Worm (Caenorhabditis elegans): ENCODE data around the gene F21C10.4.

Gene F21C10.4

ce11 chrV:9126316-9126715 lies at the start of gene F21C10.4:
Gene F21C10.4 (plus strand): TSS chrV:9126616.
- no peak for TF ChIP-seq sma-9 (GFP tag; optimal IDR thresholded peaks at IDR 0.05)
- TF ChIP-seq sma-9 (tag; optimal IDR thresholded peaks at IDR 0.05), result no peak
- TF ChIP-seq C34F6.9 (tag; optimal IDR thresholded peaks at IDR 0.05), result no peak
- TF ChIP-seq nhr-6 (tag; optimal IDR thresholded peaks at IDR 0.05), result no peak
- no peak for TF ChIP-seq unc-39 (tag; optimal IDR thresholded peaks at IDR 0.05)
- no peak for TF ChIP-seq nhr-77 (tag; optimal IDR thresholded peaks at IDR 0.05)
- TF ChIP-seq sem-4 (tag; optimal IDR thresholded peaks at IDR 0.05), result no peak
- no peak for TF ChIP-seq nhr-21 (tag; optimal IDR thresholded peaks at IDR 0.05)
- TF ChIP-seq nhr-11 (tag; optimal IDR thresholded peaks at IDR 0.05), result no peak
- no peak for TF ChIP-seq ceh-82 (tag; optimal IDR thresholded peaks at IDR 0.05)

- no peak for TF ChIP-seq ZK546.5 (tag; optimal IDR thresholded peaks at IDR 0.05)
- peak; percentile 6 for TF ChIP-seq nhr-25 (tag; optimal IDR thresholded peaks at IDR 0.05)
Measured at ce11 chrV:9078067-9078581, 48.3 kb upstream of the F21C10.4 start.

- TF ChIP-seq nhr-25 (tag; optimal IDR thresholded peaks at IDR 0.05) (peak; percentile 12), ceh-82 (tag; optimal IDR thresholded peaks at IDR 0.05) (no peak), mbf-1 (tag; optimal IDR thresholded peaks at IDR 0.05) (no peak), nhr-129 (tag; optimal IDR thresholded peaks at IDR 0.05) (peak; percentile 64), nhr-21 (tag; optimal IDR thresholded peaks at IDR 0.05) (peak; percentile 5), nhr-23 (tag; optimal IDR thresholded peaks at IDR 0.05) (no peak), skn-1 (tag; optimal IDR thresholded peaks at IDR 0.05) (peak; percentile 42), mdl-1 (tag; optimal IDR thresholded peaks at IDR 0.05) (peak in 1 of 2 experiments; percentile 10), unc-39 (tag; optimal IDR thresholded peaks at IDR 0.05) (no peak), gmeb-1 (tag; optimal IDR thresholded peaks at IDR 0.05) (peak; percentile 18), zag-1 (tag; optimal IDR thresholded peaks at IDR 0.05) (no peak), F13H6.1 (tag; optimal IDR thresholded peaks at IDR 0.05) (peak; percentile 57), nhr-10 (tag; optimal IDR thresholded peaks at IDR 0.05) (no peak), sem-4 (tag; optimal IDR thresholded peaks at IDR 0.05) (no peak), ama-1 (optimal IDR thresholded peaks at IDR 0.05) (no peak), nhr-77 (tag; optimal IDR thresholded peaks at IDR 0.05) (no peak), nhr-12 (tag; optimal IDR thresholded peaks at IDR 0.05) (no peak), elt-1 (tag; optimal IDR thresholded peaks at IDR 0.05) (no peak), aly-2 (tag; optimal IDR thresholded peaks at IDR 0.05) (no peak), nhr-6 (tag; optimal IDR thresholded peaks at IDR 0.05) (no peak), snpc-4 (tag; optimal IDR thresholded peaks at IDR 0.05) (no peak), lsy-2 (tag; optimal IDR thresholded peaks at IDR 0.05) (no peak), crh-2 (tag; optimal IDR thresholded peaks at IDR 0.05) (peak; percentile 9), ztf-11 (tag; optimal IDR thresholded peaks at IDR 0.05) (no peak), C34F6.9 (tag; optimal IDR thresholded peaks at IDR 0.05) (no peak), lin-39 (tag; optimal IDR thresholded peaks at IDR 0.05) (no peak), egl-27 (tag; optimal IDR thresholded peaks at IDR 0.05) (peak; percentile 3), R02D3.7 (tag; optimal IDR thresholded peaks at IDR 0.05) (no peak), fos-1 (tag; optimal IDR thresholded peaks at IDR 0.05) (peak; percentile 83), sma-9 (GFP tag; optimal IDR thresholded peaks at IDR 0.05) (peak; percentile 48), sma-9 (tag; optimal IDR thresholded peaks at IDR 0.05) (no peak), ZK546.5 (tag; optimal IDR thresholded peaks at IDR 0.05) (no peak), nhr-11 (tag; optimal IDR thresholded peaks at IDR 0.05) (no peak), alr-1 (tag; optimal IDR thresholded peaks at IDR 0.05) (no peak), peb-1 (tag; optimal IDR thresholded peaks at IDR 0.05) (no peak), blmp-1 (tag; optimal IDR thresholded peaks at IDR 0.05; ENCODE audit: insufficient read depth) (peak; percentile 69), elt-3 (tag; optimal IDR thresholded peaks at IDR 0.05) (no peak)
Measured at ce11 chrV:9078815-9079525, 47.4 kb upstream of the F21C10.4 start.

ce11 chrV:9079965-9080432 lies 46.4 kb upstream of the F21C10.4 start:
- TF ChIP-seq fos-1 (tag; optimal IDR thresholded peaks at IDR 0.05), result peak; percentile 72
- no peak for TF ChIP-seq mbf-1 (tag; optimal IDR thresholded peaks at IDR 0.05)
- TF ChIP-seq unc-55 (GFP tag; optimal IDR thresholded peaks at IDR 0.05), result no peak
- peak; percentile 88 for TF ChIP-seq sma-9 (GFP tag; optimal IDR thresholded peaks at IDR 0.05)
- TF ChIP-seq sma-9 (tag; optimal IDR thresholded peaks at IDR 0.05), result no peak
- no peak for TF ChIP-seq ztf-1 (GFP tag; conservative IDR thresholded peaks at IDR 0.05)
- TF ChIP-seq ama-1 (optimal IDR thresholded peaks at IDR 0.05), result no peak
- TF ChIP-seq mdl-1 (tag; optimal IDR thresholded peaks at IDR 0.05), result peak in 1 of 2 experiments; percentile 51
- peak; percentile 79 for TF ChIP-seq F13H6.1 (tag; optimal IDR thresholded peaks at IDR 0.05)
- TF ChIP-seq crh-2 (tag; optimal IDR thresholded peaks at IDR 0.05), result peak; percentile 51
- TF ChIP-seq nhr-129 (tag; optimal IDR thresholded peaks at IDR 0.05), result peak; percentile 53
- TF ChIP-seq nhr-77 (tag; optimal IDR thresholded peaks at IDR 0.05), result no peak
- no peak for TF ChIP-seq nhr-23 (tag; optimal IDR thresholded peaks at IDR 0.05)
- peak; percentile 39 for TF ChIP-seq gmeb-1 (tag; optimal IDR thresholded peaks at IDR 0.05)
